Worm (Caenorhabditis elegans) whole organism, L3 larva: ENCODE measurements around the gene C23F12.3.

Experiments used
- R02D3.7 ChIP-seq: fragments of 150-350 bp; optimal IDR thresholded peaks from 2 replicates; lab custom pipeline; 2014; ENCODE audit warnings: missing biosample characterization, missing genetic modification characterization
- ZK546.5 ChIP-seq: sonication (generic microtip); optimal IDR thresholded peaks from 2 replicates; lab custom pipeline; 2017; ENCODE audit warnings: missing biosample characterization, missing genetic modification characterization
- aly-2 ChIP-seq: fragments of 150-350 bp; optimal IDR thresholded peaks from 2 replicates; lab custom pipeline; 2014; ENCODE audit warnings: missing biosample characterization, missing genetic modification characterization
- ceh-28 ChIP-seq: fragments of 150-350 bp; optimal IDR thresholded peaks from 2 replicates; lab custom pipeline; 2014; ENCODE audit warnings: missing biosample characterization, missing genetic modification reagents, missing genetic modification characterization
- ceh-82 ChIP-seq: fragments of 150-350 bp; optimal IDR thresholded peaks from 2 replicates; lab custom pipeline; 2014; ENCODE audit warnings: missing biosample characterization, missing genetic modification characterization
- ceh-9 ChIP-seq: sonication (generic microtip); optimal IDR thresholded peaks from 2 replicates; lab custom pipeline; 2018; ENCODE audit warnings: missing biosample characterization, missing genetic modification characterization
- daf-12 ChIP-seq: fragments of 150-350 bp; optimal IDR thresholded peaks from 2 replicates; lab custom pipeline; 2014; ENCODE audit warnings: missing biosample characterization, missing genetic modification reagents, missing genetic modification characterization
- egl-27 ChIP-seq: sonication (generic microtip); optimal IDR thresholded peaks from 4 replicates; lab custom pipeline; 2017; ENCODE audit warnings: missing biosample characterization, missing genetic modification reagents, missing genetic modification characterization
- egl-5 ChIP-seq: fragments of 150-350 bp; optimal IDR thresholded peaks from 2 replicates; lab custom pipeline; 2017; ENCODE audit warnings: missing biosample characterization, missing genetic modification reagents, missing genetic modification characterization, inconsistent platforms
- elt-1 ChIP-seq: fragments of 150-350 bp; optimal IDR thresholded peaks from 2 replicates; lab custom pipeline; 2014; ENCODE audit warnings: missing biosample characterization, missing genetic modification characterization
- elt-2 ChIP-seq: sonication (generic microtip); optimal IDR thresholded peaks from 2 replicates; lab custom pipeline; 2016; ENCODE audit warnings: missing genetic modification reagents, mild to moderate bottlenecking, missing genetic modification characterization, missing compliant biosample characterization
- elt-3 ChIP-seq, 3 experiments: fragments of 150-350 bp in 1 of 3; sonication (generic microtip) in 2 of 3; optimal IDR thresholded peaks; 2 replicates in 2 of 3; 4 replicates in 1 of 3; lab custom pipeline; 2014 to 2017; ENCODE audit warnings: missing biosample characterization in 3 of 3, missing genetic modification characterization in 3 of 3
- fkh-10 ChIP-seq: sonication (generic microtip); optimal IDR thresholded peaks from 2 replicates; lab custom pipeline; 2017; ENCODE audit warnings: missing biosample characterization, missing genetic modification reagents, missing genetic modification characterization
- fkh-2 ChIP-seq: fragments of 150-350 bp; optimal IDR thresholded peaks from 2 replicates; lab custom pipeline; 2014; ENCODE audit warnings: missing biosample characterization, missing genetic modification reagents, missing genetic modification characterization
- fos-1 ChIP-seq: fragments of 150-350 bp; optimal IDR thresholded peaks from 2 replicates; lab custom pipeline; 2014; ENCODE audit warnings: missing biosample characterization, missing genetic modification characterization
- hmg-11 ChIP-seq: sonication (generic microtip); optimal IDR thresholded peaks from 2 replicates; lab custom pipeline; 2016; ENCODE audit warnings: missing genetic modification characterization, missing compliant biosample characterization
- jun-1 ChIP-seq: fragments of 150-350 bp; optimal IDR thresholded peaks from 2 replicates; lab custom pipeline; 2014; ENCODE audit warnings: missing biosample characterization, missing genetic modification reagents, missing genetic modification characterization
- lin-15B ChIP-seq: fragments of 150-350 bp; optimal IDR thresholded peaks from 2 replicates; lab custom pipeline; 2014; ENCODE audit warnings: missing biosample characterization, missing genetic modification characterization
- lin-39 ChIP-seq: fragments of 150-350 bp; optimal IDR thresholded peaks from 2 replicates; lab custom pipeline; 2018; ENCODE audit warnings: missing biosample characterization, missing genetic modification reagents, missing genetic modification characterization
- lsy-12 ChIP-seq: sonication (generic microtip); optimal IDR thresholded peaks from 2 replicates; lab custom pipeline; 2016; ENCODE audit warnings: mild to moderate bottlenecking, missing genetic modification characterization, missing compliant biosample characterization
- mml-1 ChIP-seq: fragments of 150-350 bp; sonication (generic microtip); optimal IDR thresholded peaks from 3 replicates; lab custom pipeline; 2014; ENCODE audit warnings: missing biosample characterization, missing genetic modification characterization
- nfya-1 ChIP-seq: sonication (generic microtip); optimal IDR thresholded peaks from 2 replicates; lab custom pipeline; 2017; ENCODE audit warnings: missing genetic modification characterization, mild to moderate bottlenecking, missing compliant biosample characterization, antibody characterized with exemption, moderate library complexity; ENCODE audit not compliant: insufficient read depth
- nhr-12 ChIP-seq: fragments of 150-350 bp; optimal IDR thresholded peaks from 2 replicates; lab custom pipeline; 2014; ENCODE audit warnings: missing biosample characterization, missing genetic modification characterization
- nhr-23 ChIP-seq: fragments of 150-350 bp; optimal IDR thresholded peaks from 2 replicates; lab custom pipeline; 2014; ENCODE audit warnings: missing biosample characterization, missing genetic modification reagents, missing genetic modification characterization
- nhr-237 ChIP-seq: fragments of 150-350 bp; optimal IDR thresholded peaks from 2 replicates; lab custom pipeline; 2014; ENCODE audit warnings: missing biosample characterization, missing genetic modification characterization
- nhr-25 ChIP-seq: sonication (generic microtip); optimal IDR thresholded peaks from 2 replicates; lab custom pipeline; 2017; ENCODE audit warnings: missing biosample characterization, missing genetic modification characterization
- nhr-28 ChIP-seq: fragments of 150-350 bp; optimal IDR thresholded peaks from 2 replicates; lab custom pipeline; 2014; ENCODE audit warnings: missing biosample characterization, missing genetic modification characterization
- nhr-43 ChIP-seq: sonication (generic microtip); optimal IDR thresholded peaks from 2 replicates; lab custom pipeline; 2016; ENCODE audit warnings: mild to moderate bottlenecking, missing genetic modification characterization, missing compliant biosample characterization; ENCODE audit not compliant: poor library complexity, severe bottlenecking
- nhr-67 ChIP-seq: fragments of 150-350 bp; optimal IDR thresholded peaks from 2 replicates; lab custom pipeline; 2014; ENCODE audit warnings: missing biosample characterization, missing genetic modification characterization
- nhr-76 ChIP-seq: fragments of 150-350 bp; sonication (generic microtip); optimal IDR thresholded peaks from 5 replicates; lab custom pipeline; 2014; ENCODE audit warnings: missing biosample characterization, missing genetic modification characterization
- pha-4 ChIP-seq: fragments of 150-350 bp; optimal IDR thresholded peaks from 2 replicates; lab custom pipeline; 2014; ENCODE audit warnings: missing biosample characterization, missing genetic modification reagents, missing genetic modification characterization
- sea-2 ChIP-seq: fragments of 150-350 bp; sonication (generic microtip); optimal IDR thresholded peaks from 4 replicates; lab custom pipeline; 2014; ENCODE audit warnings: missing biosample characterization, missing genetic modification reagents, missing genetic modification characterization
- skn-1 ChIP-seq: fragments of 150-350 bp; optimal IDR thresholded peaks from 2 replicates; lab custom pipeline; 2014; ENCODE audit warnings: missing biosample characterization, missing genetic modification characterization
- snpc-4 ChIP-seq: fragments of 150-350 bp; optimal IDR thresholded peaks from 2 replicates; lab custom pipeline; 2014; ENCODE audit warnings: missing biosample characterization, missing genetic modification characterization
- tbx-2 ChIP-seq: sonication (generic microtip); optimal IDR thresholded peaks from 2 replicates; lab custom pipeline; 2016; ENCODE audit warnings: mild to moderate bottlenecking, missing genetic modification characterization, missing compliant biosample characterization
- unc-62 ChIP-seq: fragments of 150-350 bp; sonication (generic microtip); optimal IDR thresholded peaks from 4 replicates; lab custom pipeline; 2014; ENCODE audit warnings: missing biosample characterization, missing genetic modification reagents, missing genetic modification characterization
- zag-1 ChIP-seq: fragments of 150-350 bp; optimal IDR thresholded peaks from 2 replicates; lab custom pipeline; 2014; ENCODE audit warnings: missing biosample characterization, missing genetic modification characterization
- ztf-11 ChIP-seq: fragments of 150-350 bp; optimal IDR thresholded peaks from 2 replicates; lab custom pipeline; 2014; ENCODE audit warnings: missing biosample characterization, missing genetic modification characterization
- ztf-4 ChIP-seq: fragments of 150-350 bp; optimal IDR thresholded peaks from 2 replicates; lab custom pipeline; 2014; ENCODE audit warnings: missing biosample characterization, missing genetic modification characterization

C23F12.3 gene

DNA sequence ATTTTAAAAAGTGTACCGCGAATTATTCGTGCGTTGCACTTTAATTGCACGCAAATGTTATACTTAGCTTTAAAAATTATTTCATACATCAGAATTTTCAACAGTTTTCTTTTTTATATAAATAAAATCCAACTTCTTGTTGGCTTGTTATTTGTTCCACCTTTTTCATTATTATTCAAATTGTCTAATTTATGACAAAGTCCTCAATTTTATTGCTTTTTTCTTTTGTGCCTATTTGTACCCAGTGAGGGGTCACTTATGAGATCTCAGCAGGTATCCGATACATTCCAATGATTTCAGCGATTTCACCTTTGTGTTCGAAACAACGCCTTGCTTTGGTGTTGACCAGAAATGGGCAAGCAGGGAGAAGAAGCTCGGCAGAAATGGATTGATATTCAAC is 6.0 kb downstream of the C23F12.3 start, which contains the start of gene fln-2:
Gene fln-2 (plus strand): TSS at position 301 of the 400 bp plus-strand sequence.
- no peak for TF ChIP-seq fkh-2 (tag; lab: Kevin White, UChicago)
- TF ChIP-seq aly-2 (tag; lab: Kevin White, UChicago): no peak
- no peak for TF ChIP-seq ZK546.5
- no peak for TF ChIP-seq sea-2 (GFP tag; lab: Kevin White, UChicago)
- no peak for TF ChIP-seq elt-1 (tag; lab: Kevin White, UChicago)
- TF ChIP-seq lin-15B (tag; lab: Kevin White, UChicago): no peak
- no peak for TF ChIP-seq nhr-23 (tag; lab: Kevin White, UChicago)
- no peak for TF ChIP-seq zag-1 (tag; lab: Kevin White, UChicago)
- TF ChIP-seq hmg-11 (tag; lab: Kevin White, UChicago): no peak
- TF ChIP-seq snpc-4 (tag; lab: Kevin White, UChicago): no peak
- TF ChIP-seq pha-4 (tag; lab: Kevin White, UChicago): no peak
- TF ChIP-seq, all 47 proteins: peak for 0

DNA sequence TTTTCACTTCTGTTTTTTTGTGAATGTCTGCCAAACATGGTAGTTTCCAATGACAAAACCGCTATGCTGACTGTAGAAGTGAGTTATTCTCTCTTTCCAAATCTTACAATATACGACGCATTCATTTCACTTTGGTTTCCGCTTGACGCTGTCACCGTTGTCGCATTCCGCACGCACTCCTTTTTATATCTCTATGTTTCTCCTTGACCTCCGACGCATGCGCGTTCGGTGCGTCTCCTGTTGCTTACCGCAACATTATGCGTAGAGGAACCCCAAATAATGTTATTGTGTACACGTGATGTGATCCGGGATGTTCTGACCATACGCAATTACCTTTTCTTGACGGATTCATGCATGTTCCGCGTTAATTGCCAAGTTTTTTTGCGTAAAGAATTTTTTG is 10.5 kb downstream of the C23F12.3 start:
- no peak for TF ChIP-seq mml-1
- no peak for TF ChIP-seq aly-2 (tag; lab: Kevin White, UChicago)
- no peak for TF ChIP-seq elt-3 (tag; optimal IDR thresholded peaks at IDR 0.05; lab: Kevin White, UChicago)
- peak; percentile 79 for TF ChIP-seq nhr-25
- no peak for TF ChIP-seq nhr-12 (tag; lab: Kevin White, UChicago)
- TF ChIP-seq fos-1 (tag; lab: Kevin White, UChicago): no peak
- no peak for TF ChIP-seq egl-5 (tag; lab: Kevin White, UChicago)
- TF ChIP-seq jun-1 (tag; lab: Kevin White, UChicago): no peak
- peak; percentile 59 for TF ChIP-seq nhr-23 (tag; lab: Kevin White, UChicago)
- no peak for TF ChIP-seq fkh-10 (GFP tag; lab: Kevin White, UChicago)

ce11 chrX:9402464-9402863 is 11.0 kb downstream of the C23F12.3 start:
- TF ChIP-seq nhr-25: peak; percentile 45
- no peak for TF ChIP-seq pha-4 (tag; lab: Kevin White, UChicago)
- TF ChIP-seq, all 47 proteins: peak for 1

DNA sequence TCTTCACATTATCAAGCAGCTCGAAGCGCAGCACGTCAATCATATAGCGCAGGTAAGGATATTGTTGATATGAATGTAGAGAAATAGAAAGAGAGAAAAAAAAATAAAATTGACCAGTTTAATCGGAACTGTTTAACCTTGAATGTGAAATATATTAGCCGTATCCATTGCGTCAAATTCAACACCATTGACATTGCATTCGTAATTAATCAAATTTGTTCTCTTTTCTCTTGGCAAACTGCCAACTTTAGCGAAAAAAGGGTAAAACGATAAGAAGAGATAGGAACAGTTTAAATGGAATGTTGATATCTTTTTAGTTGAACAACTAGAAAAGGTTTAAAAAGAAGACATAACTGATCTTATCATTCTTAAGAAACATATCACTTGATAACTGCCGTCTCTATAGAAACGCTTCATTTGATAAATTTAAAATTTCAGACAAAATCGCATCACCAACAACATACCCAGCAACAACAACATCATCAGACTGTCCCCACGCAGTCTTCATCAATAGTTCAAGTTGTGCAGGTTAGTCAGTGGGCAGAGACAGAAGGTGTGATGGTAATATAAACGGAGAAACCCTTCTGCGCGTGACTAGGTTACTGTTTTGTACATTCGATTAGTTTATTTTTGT is 12.3 kb downstream of the C23F12.3 start:
- TF ChIP-seq nhr-43: peak; percentile 72
- no peak for TF ChIP-seq nhr-28 (tag; lab: Kevin White, UChicago)
- TF ChIP-seq elt-3 (tag; optimal IDR thresholded peaks at IDR 0.05; lab: Kevin White, UChicago): peak in 1 of 3 experiments; percentile 81
- no peak for TF ChIP-seq ceh-82 (tag; lab: Kevin White, UChicago)
- peak; percentile 90 for TF ChIP-seq nhr-25
- TF ChIP-seq pha-4 (tag; lab: Kevin White, UChicago): no peak
- peak; percentile 76 for TF ChIP-seq nhr-23 (tag; lab: Kevin White, UChicago)

- no peak for TF ChIP-seq fos-1 (tag; lab: Kevin White, UChicago)
- TF ChIP-seq lsy-12: no peak
- peak; percentile 42 for TF ChIP-seq nhr-23 (tag; lab: Kevin White, UChicago)
Measured at ce11 chrX:9405922-9406321, 14.5 kb downstream of the C23F12.3 start.

DNA sequence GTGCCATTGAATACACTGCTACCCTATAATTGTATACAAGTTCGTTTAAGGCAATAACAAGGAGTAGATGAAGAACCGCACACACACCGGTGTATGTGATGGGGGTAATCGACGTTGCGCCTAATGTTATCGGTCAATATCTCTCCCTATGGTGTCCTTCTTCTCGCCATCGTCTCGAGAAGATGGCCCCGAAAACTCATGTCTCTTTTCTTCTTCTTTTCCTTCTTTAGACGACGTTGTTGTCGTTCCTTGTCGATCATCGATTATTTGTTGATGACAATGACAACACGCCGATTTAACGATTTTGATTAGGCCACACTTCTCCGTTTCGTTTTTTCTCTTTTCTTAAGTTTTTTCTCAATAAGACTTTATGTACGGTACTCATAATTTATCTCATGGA is 17.7 kb downstream of the C23F12.3 start:
- no peak for TF ChIP-seq nhr-43
- peak; percentile 71 for TF ChIP-seq nhr-23 (tag; lab: Kevin White, UChicago)
- no peak for TF ChIP-seq egl-27 (tag; lab: Kevin White, UChicago)
- no peak for TF ChIP-seq nhr-28 (tag; lab: Kevin White, UChicago)
- no peak for TF ChIP-seq ztf-11
- TF ChIP-seq elt-2: no peak
- TF ChIP-seq nhr-237 (tag; lab: Kevin White, UChicago): no peak
- peak; percentile 38 for TF ChIP-seq ceh-28 (tag; lab: Kevin White, UChicago)
- no peak for TF ChIP-seq skn-1
- TF ChIP-seq lin-39 (tag; lab: Kevin White, UChicago): no peak
- no peak for TF ChIP-seq ztf-4 (tag; lab: Kevin White, UChicago)
- TF ChIP-seq unc-62 (GFP tag; lab: Kevin White, UChicago): no peak
- no peak for TF ChIP-seq jun-1 (tag; lab: Kevin White, UChicago)
- TF ChIP-seq R02D3.7: no peak
- no peak for TF ChIP-seq elt-3 (tag; optimal IDR thresholded peaks at IDR 0.05; lab: Kevin White, UChicago)
- no peak for TF ChIP-seq snpc-4 (tag; lab: Kevin White, UChicago)
- no peak for TF ChIP-seq ceh-82 (tag; lab: Kevin White, UChicago)
- no peak for TF ChIP-seq nhr-76 (tag; lab: Kevin White, UChicago)
- TF ChIP-seq fkh-10 (GFP tag; lab: Kevin White, UChicago): no peak
- no peak for TF ChIP-seq nhr-67 (tag; lab: Kevin White, UChicago)
- no peak for TF ChIP-seq tbx-2 (tag; lab: Kevin White, UChicago)
- no peak for TF ChIP-seq zag-1 (tag; lab: Kevin White, UChicago)
- no peak for TF ChIP-seq lsy-12
- TF ChIP-seq aly-2 (tag; lab: Kevin White, UChicago): no peak
- TF ChIP-seq daf-12 (tag; lab: Kevin White, UChicago): no peak
- TF ChIP-seq nfya-1 (tag; lab: Kevin White, UChicago): no peak
- no peak for TF ChIP-seq ceh-9 (tag; lab: Kevin White, UChicago)
- no peak for TF ChIP-seq mml-1
- TF ChIP-seq nhr-25: peak; percentile 57
